Worm (Caenorhabditis elegans) whole organism, L4/young adult: ENCODE measurements around the gene dyrb-1.

Source experiments
- W03F9.2 ChIP-seq: fragments of 150-350 bp; optimal IDR thresholded peaks from 2 replicates; lab custom pipeline; 2014; ENCODE audit warnings: missing biosample characterization, missing genetic modification characterization
- dao-5 ChIP-seq: sonication (generic microtip); optimal IDR thresholded peaks from 2 replicates; lab custom pipeline; 2016; ENCODE audit warnings: missing genotype, missing genetic modification characterization, moderate library complexity, missing compliant biosample characterization
- him-1 ChIP-seq: sonication (generic microtip); optimal IDR thresholded peaks from 2 replicates; lab custom pipeline; 2016; ENCODE audit warnings: missing genotype, missing genetic modification reagents, missing genetic modification characterization, missing compliant biosample characterization

Gene dyrb-1

DNA sequence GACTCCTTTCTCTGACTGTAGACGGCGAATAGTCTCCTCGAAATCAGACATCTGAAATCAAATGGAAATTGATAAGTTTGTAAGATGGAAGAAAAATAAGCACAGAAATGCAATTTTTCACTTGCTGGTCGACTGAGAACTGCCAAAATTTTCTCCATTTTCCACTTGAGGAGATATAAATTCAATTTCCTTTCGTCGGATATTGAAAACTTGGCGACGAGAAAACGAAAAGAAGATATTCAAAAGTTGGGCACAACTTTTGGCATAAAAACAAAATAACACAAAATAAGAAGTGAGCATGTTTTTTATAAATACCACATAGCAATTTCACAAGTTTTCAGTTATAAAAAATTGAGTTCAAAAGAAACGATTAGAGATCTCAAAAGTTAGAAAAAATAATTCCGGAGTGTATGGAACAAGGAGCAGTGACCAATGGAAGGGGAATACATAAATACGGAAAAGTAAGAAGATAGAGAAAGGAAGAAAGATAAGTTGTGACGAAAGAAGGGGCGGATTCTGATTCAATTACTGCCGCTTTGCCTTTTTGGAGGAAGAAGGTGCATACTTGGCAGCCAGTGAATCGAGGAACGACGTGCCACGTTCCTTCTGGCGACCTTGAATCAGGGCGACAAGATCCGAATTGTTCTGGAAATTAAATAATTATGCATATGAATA, at the start of gene dyrb-1:
Gene dyrb-1 (minus strand): TSS at position 51 of the 675 bp plus-strand sequence.
- no peak for TF ChIP-seq dao-5 (tag; lab: Kevin White, UChicago)
- no peak for TF ChIP-seq him-1
- no peak for TF ChIP-seq W03F9.2 (tag; lab: Kevin White, UChicago)

DNA sequence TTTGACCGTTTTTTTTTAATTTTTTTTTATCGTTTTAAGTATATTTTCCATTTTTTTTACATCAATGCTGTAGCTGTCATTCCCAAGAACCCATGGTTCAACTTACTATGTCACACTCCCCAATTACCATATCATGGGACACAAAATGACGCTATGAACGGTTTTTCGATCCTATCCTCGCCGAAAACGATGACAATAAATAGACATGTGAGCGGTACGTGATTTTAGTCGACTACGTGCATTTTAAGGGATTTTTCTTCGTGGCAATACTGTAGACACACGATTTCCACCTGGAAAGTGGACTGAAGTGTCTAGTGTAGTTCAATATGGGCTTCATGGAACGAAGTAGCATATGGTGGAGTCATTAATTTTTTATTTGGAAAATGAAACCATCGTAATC, 49.3 kb upstream of the dyrb-1 start:
- TF ChIP-seq dao-5 (tag; lab: Kevin White, UChicago) = no peak
- no peak for TF ChIP-seq W03F9.2 (tag; lab: Kevin White, UChicago)
- TF ChIP-seq him-1 = no peak

DNA sequence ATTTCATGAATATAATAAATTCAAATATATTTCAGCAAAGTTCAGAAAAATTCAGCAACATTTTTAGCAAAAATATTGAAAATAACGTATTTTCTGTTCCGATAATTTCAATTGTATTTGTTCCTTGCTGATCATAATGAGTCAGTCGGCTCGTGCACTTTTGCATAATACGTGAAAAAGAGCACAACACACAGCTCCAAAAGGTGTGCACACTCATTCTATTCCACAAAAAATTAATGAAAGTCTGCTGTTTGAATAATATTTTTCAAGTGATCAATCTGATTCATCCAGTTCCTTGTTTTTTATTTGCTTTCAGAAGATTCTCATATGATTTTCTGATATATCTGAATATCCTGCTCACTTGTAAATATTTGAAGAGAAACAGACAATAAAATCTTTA, 47.4 kb upstream of the dyrb-1 start:
- TF ChIP-seq dao-5 (tag; lab: Kevin White, UChicago) = no peak
- no peak for TF ChIP-seq him-1

DNA sequence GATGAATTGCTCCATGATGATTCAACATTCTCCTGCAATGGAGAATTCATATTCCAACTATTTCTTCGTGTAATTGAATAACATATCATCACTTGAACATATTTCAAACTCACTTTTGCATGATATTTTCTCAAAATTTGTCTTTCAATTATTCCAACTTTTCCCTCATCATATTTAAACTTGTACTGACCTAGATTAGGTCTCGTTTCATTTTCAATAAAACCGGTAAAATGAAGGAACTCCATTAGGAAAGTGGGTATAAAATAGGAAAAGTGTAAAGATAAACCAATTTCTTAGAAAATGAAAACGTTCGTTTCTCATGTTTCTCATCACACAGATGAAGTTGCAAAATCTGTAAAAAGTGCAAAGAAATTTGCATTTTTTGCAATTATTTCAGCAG, 45.3 kb upstream of the dyrb-1 start, which contains the start of gene col-78:
Gene col-78 (plus strand): TSS at position 301 of the 400 bp plus-strand sequence.
- TF ChIP-seq W03F9.2 (tag; lab: Kevin White, UChicago) = no peak
- no peak for TF ChIP-seq dao-5 (tag; lab: Kevin White, UChicago)
- no peak for TF ChIP-seq him-1

DNA sequence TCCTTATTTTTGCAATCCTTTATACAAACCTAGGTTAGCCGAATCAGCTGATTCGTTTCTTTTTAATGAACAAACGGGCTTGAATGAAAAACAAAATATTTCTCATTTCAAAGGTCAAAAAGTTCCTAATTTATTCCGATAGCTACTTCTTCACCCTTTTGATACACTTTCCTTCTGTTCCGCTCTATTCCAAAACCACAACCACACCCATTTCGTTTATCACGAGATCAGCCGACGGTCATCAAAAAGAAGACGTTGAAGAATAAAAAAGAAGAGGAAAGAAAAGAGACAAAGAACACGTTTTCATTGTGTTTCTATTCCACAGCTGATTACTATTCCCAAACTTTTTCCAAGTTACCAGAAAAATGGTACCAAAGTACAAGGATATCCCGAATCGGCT, 41.1 kb upstream of the dyrb-1 start:
- TF ChIP-seq W03F9.2 (tag; lab: Kevin White, UChicago) = no peak
- no peak for TF ChIP-seq dao-5 (tag; lab: Kevin White, UChicago)
- TF ChIP-seq him-1 = no peak

DNA sequence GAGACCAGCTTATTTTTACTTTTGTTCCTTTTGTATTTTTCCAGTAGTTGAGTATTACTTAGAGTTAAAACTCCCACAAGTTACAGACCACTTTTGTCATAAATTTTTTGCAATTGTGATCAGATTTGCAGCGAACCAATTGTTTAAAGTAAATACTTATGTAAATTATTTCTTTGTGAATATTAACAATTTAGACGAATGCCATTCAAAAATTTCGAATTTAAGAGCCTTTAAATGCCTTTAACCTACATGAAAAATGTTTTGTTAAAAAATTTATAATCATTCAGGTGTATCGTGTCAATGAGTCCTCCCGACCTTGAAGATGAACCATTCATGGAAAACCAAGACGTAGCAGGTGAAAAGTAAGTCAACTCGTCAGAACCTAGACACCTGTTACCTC, 39.0 kb upstream of the dyrb-1 start, which contains the start of gene W07A12.4:
Gene W07A12.4 (plus strand): TSS at position 301 of the 400 bp plus-strand sequence.
- TF ChIP-seq W03F9.2 (tag; lab: Kevin White, UChicago) (no peak), dao-5 (tag; lab: Kevin White, UChicago) (no peak), him-1 (no peak)

DNA sequence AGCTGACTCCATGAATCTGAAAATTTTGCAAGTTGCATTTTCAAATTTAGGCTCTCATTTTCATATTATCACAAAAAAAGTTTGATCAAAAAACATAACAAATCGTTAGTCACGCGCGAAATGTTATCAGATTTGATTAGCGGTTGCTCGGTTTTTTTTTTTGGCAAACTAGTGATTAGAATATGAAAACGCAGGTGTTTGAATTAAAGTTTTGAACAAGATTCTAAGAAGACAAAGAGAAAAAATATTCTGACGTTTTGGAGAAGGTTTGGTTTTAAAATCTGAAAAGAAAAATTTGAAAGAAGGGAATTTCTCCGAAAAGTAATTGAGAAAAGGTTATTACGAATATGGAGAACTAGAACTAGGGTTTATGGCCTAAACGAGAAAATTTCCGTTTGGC, 37.4 kb upstream of the dyrb-1 start:
- TF ChIP-seq dao-5 (tag; lab: Kevin White, UChicago) = no peak
- no peak for TF ChIP-seq W03F9.2 (tag; lab: Kevin White, UChicago)
- no peak for TF ChIP-seq him-1

DNA sequence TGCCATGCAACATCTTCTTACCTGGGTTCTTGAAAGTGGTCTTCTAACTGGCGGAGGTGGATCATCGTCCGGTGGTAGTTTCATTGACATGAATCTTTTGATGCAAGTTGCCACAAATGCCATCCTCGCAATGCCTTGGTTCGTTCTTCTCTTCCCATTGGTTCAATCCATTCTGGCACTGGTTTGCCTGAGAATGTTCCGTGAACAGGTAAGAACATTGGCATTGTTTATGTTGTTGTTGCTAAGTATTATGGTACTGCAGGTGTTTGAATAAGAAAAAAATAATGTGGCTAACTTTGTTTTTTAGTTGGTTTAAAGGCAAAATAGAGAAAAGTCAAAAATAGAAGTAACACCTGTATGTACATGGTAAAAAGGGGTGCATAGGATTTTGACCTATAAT, 36.9 kb upstream of the dyrb-1 start:
- TF ChIP-seq dao-5 (tag; lab: Kevin White, UChicago) (no peak), him-1 (no peak), W03F9.2 (tag; lab: Kevin White, UChicago) (no peak)

DNA sequence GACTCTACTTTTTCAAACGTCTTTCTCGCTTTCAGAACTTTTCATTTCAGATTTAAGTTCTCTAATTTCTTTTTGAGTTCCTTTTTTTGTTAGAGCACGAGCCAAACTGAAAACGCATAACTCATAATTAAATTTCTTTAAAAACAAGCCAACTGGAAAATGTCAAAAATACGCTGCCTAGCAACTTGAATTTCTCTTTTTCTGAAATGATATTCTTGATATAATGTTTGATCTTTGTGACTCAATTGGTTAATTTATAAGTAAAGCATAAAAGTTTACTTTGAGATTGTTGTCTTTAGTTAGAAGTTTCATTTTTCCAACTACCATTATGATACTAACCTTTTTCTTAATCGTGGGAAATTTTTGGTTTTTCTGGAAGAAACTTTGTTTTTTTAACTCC, 34.2 kb upstream of the dyrb-1 start:
- TF ChIP-seq W03F9.2 (tag; lab: Kevin White, UChicago) = no peak
- TF ChIP-seq dao-5 (tag; lab: Kevin White, UChicago) = no peak

DNA sequence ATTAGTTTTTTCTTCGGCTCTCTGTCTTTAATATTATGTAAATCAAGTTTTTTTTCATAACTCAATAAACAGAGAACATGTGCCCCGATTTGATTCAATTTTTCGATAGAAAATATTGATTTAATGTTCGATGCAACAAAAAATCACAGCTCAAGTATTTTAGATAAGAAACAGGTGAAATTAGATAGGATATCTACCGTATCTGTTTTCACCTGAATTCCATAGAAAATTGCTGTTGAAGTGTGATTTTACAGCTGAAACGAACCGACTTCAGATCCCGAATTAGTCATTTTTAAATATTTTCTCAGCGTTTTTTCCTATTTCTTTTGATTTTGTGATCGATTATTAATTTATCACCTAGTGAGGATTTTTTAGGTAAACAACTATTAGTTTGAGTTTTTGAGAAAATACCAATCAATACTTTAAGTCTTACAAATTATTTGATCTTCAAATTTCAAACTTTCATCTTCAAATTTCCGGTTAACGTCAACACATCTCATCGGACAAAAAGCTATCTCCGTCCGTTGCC, 32.3 kb upstream of the dyrb-1 start, which contains the start of gene Y9C2UA.1:
Gene Y9C2UA.1 (plus strand): TSS at position 479 of the 529 bp plus-strand sequence.
- TF ChIP-seq dao-5 (tag; lab: Kevin White, UChicago) (no peak), him-1 (no peak), W03F9.2 (tag; lab: Kevin White, UChicago) (no peak)

DNA sequence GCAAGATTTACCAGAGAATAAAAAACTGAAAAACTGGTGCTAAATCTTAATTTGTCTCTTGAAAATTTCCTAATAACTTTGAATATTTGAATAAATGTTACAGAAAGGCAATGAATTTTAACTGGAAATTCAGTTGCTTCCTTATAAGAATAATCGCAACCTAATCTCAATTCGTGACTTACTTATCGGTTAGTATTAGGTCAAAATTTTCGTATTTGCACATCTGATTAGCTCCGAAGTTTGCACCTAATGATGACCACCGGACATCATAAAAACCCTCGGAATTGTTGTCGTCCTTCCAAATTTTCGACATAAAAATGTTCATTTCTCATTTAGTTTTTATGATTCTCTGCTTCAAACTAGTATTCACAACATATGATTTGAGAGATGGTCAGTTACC, 30.9 kb upstream of the dyrb-1 start, which contains the start of gene C16D2.3:
Gene C16D2.3 (plus strand): TSS at position 301 of the 400 bp plus-strand sequence.
- TF ChIP-seq W03F9.2 (tag; lab: Kevin White, UChicago) (no peak), dao-5 (tag; lab: Kevin White, UChicago) (no peak), him-1 (no peak)

DNA sequence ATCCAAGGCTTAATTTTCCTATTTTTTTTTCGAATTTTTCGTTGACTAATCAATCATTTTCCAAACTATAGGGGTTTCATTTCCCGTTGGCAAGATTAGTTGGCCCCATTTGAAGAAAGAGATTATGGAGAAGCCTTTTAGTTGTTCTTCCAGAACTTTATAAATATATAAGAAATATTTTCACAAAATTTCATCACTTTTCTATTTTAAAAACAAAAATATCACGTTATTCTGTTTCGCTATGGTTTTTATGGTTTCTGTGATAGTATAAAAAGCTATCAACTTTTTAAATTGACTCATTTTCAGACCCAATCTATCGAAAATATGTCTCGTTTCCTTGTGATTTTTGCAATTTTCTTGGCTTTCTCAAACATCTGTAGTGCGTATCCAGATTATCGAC, 28.9 kb upstream of the dyrb-1 start, which contains the start of gene nlp-78:
Gene nlp-78 (plus strand): TSS at position 301 of the 400 bp plus-strand sequence.
- TF ChIP-seq W03F9.2 (tag; lab: Kevin White, UChicago) = no peak
- TF ChIP-seq him-1 = no peak
- no peak for TF ChIP-seq dao-5 (tag; lab: Kevin White, UChicago)

DNA sequence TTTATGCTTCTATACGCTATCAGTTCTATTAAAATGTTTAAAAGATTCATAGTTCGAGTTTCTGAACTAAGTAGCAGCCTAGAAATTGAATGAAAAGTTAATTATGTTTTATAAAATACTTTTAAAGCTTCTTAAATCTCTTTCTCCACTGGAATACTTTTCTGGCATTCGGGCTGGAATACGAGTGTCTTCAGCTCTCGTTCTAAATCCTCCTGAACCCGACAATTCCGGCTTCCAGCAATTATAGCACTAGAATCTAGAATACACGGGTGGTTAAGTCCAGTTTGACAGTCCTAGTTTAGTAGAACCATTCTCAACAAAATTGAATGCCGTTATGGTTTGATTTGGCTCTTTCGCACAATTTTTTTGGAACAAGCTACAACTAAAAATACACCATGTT, 25.4 kb upstream of the dyrb-1 start:
- TF ChIP-seq him-1 = no peak
- no peak for TF ChIP-seq W03F9.2 (tag; lab: Kevin White, UChicago)
- TF ChIP-seq dao-5 (tag; lab: Kevin White, UChicago) = no peak

DNA sequence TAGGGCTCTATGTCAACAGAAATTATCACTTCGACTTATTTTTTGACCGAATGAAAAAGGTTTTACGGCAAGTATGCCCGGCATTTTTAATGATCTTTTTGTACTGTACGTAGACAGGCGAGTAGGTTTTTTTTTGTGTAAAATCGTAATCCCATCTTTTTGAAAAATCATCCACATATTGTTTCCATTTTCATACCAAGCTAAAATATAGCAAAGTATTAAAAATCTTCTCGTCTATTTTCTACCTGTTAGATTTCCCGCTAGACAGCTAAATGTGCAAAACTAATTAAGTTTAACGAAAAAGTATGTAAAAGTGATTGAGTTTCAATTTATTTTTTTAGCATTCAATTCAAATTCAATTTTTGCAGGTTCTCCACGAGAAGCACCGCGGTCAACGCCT, 24.4 kb upstream of the dyrb-1 start, which contains the start of gene C16D2.1:
Gene C16D2.1 (plus strand): TSS at position 301 of the 400 bp plus-strand sequence.
- no peak for TF ChIP-seq dao-5 (tag; lab: Kevin White, UChicago)
- TF ChIP-seq him-1 = no peak
- no peak for TF ChIP-seq W03F9.2 (tag; lab: Kevin White, UChicago)
